Worm (Caenorhabditis elegans): ENCODE data around the gene clec-213.

- TF ChIP-seq ama-1 (optimal IDR thresholded peaks at IDR 0.05) (no peak), nhr-77 (tag; optimal IDR thresholded peaks at IDR 0.05) (no peak), ceh-28 (tag; optimal IDR thresholded peaks at IDR 0.05) (no peak)
These were observed 40.5 kb downstream of the clec-213 start, which contains the start of gene str-47 for ce11 chrV:7645454-7645853.
